Worm (Caenorhabditis elegans) whole organism, early embryonic: ENCODE measurements around the gene K03H1.11.

Experiments used
- B0310.2 ChIP-seq: sonication (generic microtip); optimal IDR thresholded peaks from 2 replicates; lab custom pipeline; 2016; ENCODE audit warnings: mild to moderate bottlenecking, missing genetic modification characterization, missing compliant biosample characterization
- F13C5.2 ChIP-seq: sonication (generic microtip); optimal IDR thresholded peaks from 2 replicates; lab custom pipeline; 2017; ENCODE audit warnings: mild to moderate bottlenecking, missing genetic modification characterization, inconsistent platforms, missing compliant biosample characterization
- ama-1 ChIP-seq: fragments of 150-350 bp; optimal IDR thresholded peaks from 2 replicates; lab custom pipeline; 2014
- ceh-13 ChIP-seq: fragments of 200-800 bp; sonication (Bioruptor generic); optimal IDR thresholded peaks from 2 replicates; lab custom pipeline; 2018; ENCODE audit warnings: mild to moderate bottlenecking, missing genetic modification characterization, missing compliant biosample characterization
- ceh-36 ChIP-seq: sonication (generic microtip); optimal IDR thresholded peaks from 2 replicates; lab custom pipeline; 2016; ENCODE audit warnings: missing genetic modification characterization, inconsistent platforms, missing compliant biosample characterization
- flt-1 ChIP-seq: fragments of 200-800 bp; sonication (Bioruptor generic); IDR thresholded peaks from 2 replicates; pipeline ENCODE4 v1.3.6; 2022; ENCODE audit warnings: missing genetic modification characterization, missing compliant biosample characterization
- hmg-4 ChIP-seq: fragments of 200-800 bp; sonication (Bioruptor generic); optimal IDR thresholded peaks from 2 replicates; lab custom pipeline; 2018; ENCODE audit warnings: mild to moderate bottlenecking, missing genetic modification characterization, missing compliant biosample characterization
- hnd-1 ChIP-seq: sonication (generic microtip); optimal IDR thresholded peaks from 2 replicates; lab custom pipeline; 2016; ENCODE audit warnings: missing genetic modification characterization, missing compliant biosample characterization
- pes-1 ChIP-seq: fragments of 200-800 bp; sonication (Bioruptor generic); IDR thresholded peaks from 2 replicates; pipeline ENCODE4 v1.3.6; 2022; ENCODE audit warnings: missing genetic modification reagents, missing genetic modification characterization, missing compliant biosample characterization
- scrt-1 ChIP-seq: fragments of 200-800 bp; sonication (Bioruptor generic); IDR thresholded peaks from 2 replicates; pipeline ENCODE4 v1.3.6; 2022; ENCODE audit warnings: missing genetic modification characterization, missing compliant biosample characterization
- sea-1 ChIP-seq: fragments of 200-800 bp; sonication (Bioruptor generic); conservative IDR thresholded peaks from 2 replicates; pipeline ENCODE4 v1.3.6; 2022; ENCODE audit warnings: missing genetic modification characterization, missing compliant biosample characterization
- tra-4 ChIP-seq: sonication (generic microtip); optimal IDR thresholded peaks from 2 replicates; lab custom pipeline; 2017; ENCODE audit warnings: missing genetic modification characterization, missing compliant biosample characterization

- TF ChIP-seq pes-1 (GFP tag; lab: Robert Waterston, UW) (no peak), flt-1 (GFP tag; lab: Robert Waterston, UW) (no peak), ceh-13 (GFP tag; lab: Kevin White, UChicago) (no peak), scrt-1 (no peak), ama-1 (no peak), hmg-4 (no peak), ceh-36 (tag; lab: Kevin White, UChicago) (no peak), sea-1 (no peak), B0310.2 (tag; lab: Kevin White, UChicago) (no peak), tra-4 (tag; lab: Kevin White, UChicago) (no peak), F13C5.2 (tag; lab: Kevin White, UChicago) (no peak), hnd-1 (tag; lab: Kevin White, UChicago) (no peak)
These were observed 22.0 kb upstream of the K03H1.11 start, which contains the start of gene R10E12.2 for ce11 chrIII:9973765-9974164.
